Worm (Caenorhabditis elegans) whole organism, late embryonic: Measurements from ENCODE around the gene C54H2.4.

Experiments used
- C08G9.2 ChIP-seq: sonication (generic microtip); optimal IDR thresholded peaks from 2 replicates; lab custom pipeline; 2016; ENCODE audit warnings: mild to moderate bottlenecking, missing genetic modification characterization, moderate library complexity, missing compliant biosample characterization
- C38D4.7 ChIP-seq: fragments of 200-800 bp; sonication (Bioruptor generic); optimal IDR thresholded peaks from 2 replicates; lab custom pipeline; 2018; ENCODE audit warnings: mild to moderate bottlenecking, missing genetic modification characterization, moderate library complexity, missing compliant biosample characterization
- F13H6.1 ChIP-seq: sonication (generic microtip); optimal IDR thresholded peaks from 2 replicates; lab custom pipeline; 2016; ENCODE audit warnings: missing genetic modification characterization, missing compliant biosample characterization
- K02D7.2 ChIP-seq: sonication (generic microtip); optimal IDR thresholded peaks from 2 replicates; lab custom pipeline; 2017; ENCODE audit warnings: mild to moderate bottlenecking, missing genetic modification characterization, missing compliant biosample characterization
- T23F11.4 ChIP-seq: fragments of 200-800 bp; sonication (Bioruptor generic); optimal IDR thresholded peaks from 2 replicates; lab custom pipeline; 2018; ENCODE audit warnings: mild to moderate bottlenecking, missing genetic modification characterization, missing compliant biosample characterization
- ahr-1 ChIP-seq: sonication (generic microtip); optimal IDR thresholded peaks from 2 replicates; lab custom pipeline; 2016; ENCODE audit warnings: missing genetic modification characterization, missing compliant biosample characterization
- ama-1 ChIP-seq: fragments of 150-350 bp; optimal IDR thresholded peaks from 2 replicates; lab custom pipeline; 2014
- ceh-2 ChIP-seq: sonication (generic microtip); optimal IDR thresholded peaks from 2 replicates; lab custom pipeline; 2016; ENCODE audit warnings: missing genotype, missing genetic modification characterization, missing compliant biosample characterization
- ceh-22 ChIP-seq: sonication (generic microtip); optimal IDR thresholded peaks from 2 replicates; lab custom pipeline; 2017; ENCODE audit warnings: missing biosample characterization, missing genetic modification characterization
- ceh-31 ChIP-seq: sonication (generic microtip); optimal IDR thresholded peaks from 2 replicates; lab custom pipeline; 2016; ENCODE audit warnings: missing genetic modification characterization, missing compliant biosample characterization
- ceh-34 ChIP-seq: sonication (generic microtip); optimal IDR thresholded peaks from 2 replicates; lab custom pipeline; 2016; ENCODE audit warnings: mild to moderate bottlenecking, missing genetic modification characterization, missing compliant biosample characterization
- ceh-45 ChIP-seq: fragments of 200-800 bp; sonication (Bioruptor generic); IDR thresholded peaks from 2 replicates; pipeline ENCODE4 v1.3.6; 2022; ENCODE audit warnings: missing genetic modification reagents, missing genetic modification characterization, missing compliant biosample characterization
- ceh-6 ChIP-seq: fragments of 200-800 bp; sonication (Bioruptor generic); optimal IDR thresholded peaks from 2 replicates; lab custom pipeline; 2018; ENCODE audit warnings: mild to moderate bottlenecking, missing genetic modification characterization, missing compliant biosample characterization
- che-1 ChIP-seq: sonication (generic microtip); optimal IDR thresholded peaks from 2 replicates; lab custom pipeline; 2016; ENCODE audit warnings: mild to moderate bottlenecking, missing genetic modification characterization, missing compliant biosample characterization
- dve-1 ChIP-seq: sonication (generic microtip); optimal IDR thresholded peaks from 2 replicates; lab custom pipeline; 2017; ENCODE audit warnings: antibody characterized with exemption, mild to moderate bottlenecking, missing genetic modification characterization, missing compliant biosample characterization
- elt-2 ChIP-seq: sonication (generic microtip); optimal IDR thresholded peaks from 2 replicates; lab custom pipeline; 2016; ENCODE audit warnings: missing genetic modification reagents, missing genetic modification characterization, missing compliant biosample characterization
- ets-4 ChIP-seq: sonication (generic microtip); optimal IDR thresholded peaks from 2 replicates; lab custom pipeline; 2016; ENCODE audit warnings: missing genetic modification characterization, missing compliant biosample characterization
- eyg-1 ChIP-seq: sonication (generic microtip); optimal IDR thresholded peaks from 2 replicates; lab custom pipeline; 2016; ENCODE audit warnings: missing genotype, missing genetic modification characterization, missing compliant biosample characterization
- fax-1 ChIP-seq: sonication (generic microtip); optimal IDR thresholded peaks from 2 replicates; lab custom pipeline; 2016; ENCODE audit warnings: missing genotype, missing genetic modification characterization, missing compliant biosample characterization
- fkh-10 ChIP-seq: fragments of 150-350 bp; optimal IDR thresholded peaks from 2 replicates; lab custom pipeline; 2014; ENCODE audit warnings: missing biosample characterization, missing genetic modification reagents, missing genetic modification characterization
- fkh-6 ChIP-seq: sonication (generic microtip); optimal IDR thresholded peaks from 2 replicates; lab custom pipeline; 2016; ENCODE audit warnings: missing genetic modification characterization, missing compliant biosample characterization
- hlh-13 ChIP-seq: fragments of 200-800 bp; sonication (Bioruptor generic); optimal IDR thresholded peaks from 2 replicates; lab custom pipeline; 2018; ENCODE audit warnings: mild to moderate bottlenecking, missing genetic modification characterization, missing compliant biosample characterization
- hlh-6 ChIP-seq: sonication (generic microtip); optimal IDR thresholded peaks from 2 replicates; lab custom pipeline; 2016; ENCODE audit warnings: missing genotype, missing genetic modification characterization, missing compliant biosample characterization
- lim-6 ChIP-seq: sonication (generic microtip); optimal IDR thresholded peaks from 2 replicates; lab custom pipeline; 2016; ENCODE audit warnings: missing genetic modification characterization, missing compliant biosample characterization
- madf-2 ChIP-seq: sonication (generic microtip); optimal IDR thresholded peaks from 2 replicates; lab custom pipeline; 2017; ENCODE audit warnings: missing genetic modification characterization, missing compliant biosample characterization
- mec-3 ChIP-seq: sonication (generic microtip); optimal IDR thresholded peaks from 2 replicates; lab custom pipeline; 2016; ENCODE audit warnings: borderline replicate concordance, missing genetic modification characterization, missing compliant biosample characterization
- nfya-1 ChIP-seq: sonication (generic microtip); optimal IDR thresholded peaks from 2 replicates; lab custom pipeline; 2017; ENCODE audit warnings: missing genetic modification characterization, mild to moderate bottlenecking, missing compliant biosample characterization, antibody characterized with exemption, moderate library complexity
- nhr-11 ChIP-seq: fragments of 150-350 bp; optimal IDR thresholded peaks from 2 replicates; lab custom pipeline; 2014; ENCODE audit warnings: missing biosample characterization, missing genetic modification characterization
- nhr-232 ChIP-seq: sonication (generic microtip); optimal IDR thresholded peaks from 2 replicates; lab custom pipeline; 2016; ENCODE audit warnings: missing genetic modification characterization, missing compliant biosample characterization
- odd-2 ChIP-seq: sonication (generic microtip); optimal IDR thresholded peaks from 2 replicates; lab custom pipeline; 2017; ENCODE audit warnings: antibody characterized with exemption, mild to moderate bottlenecking, missing genetic modification characterization, missing compliant biosample characterization
- pag-3 ChIP-seq: sonication (generic microtip); optimal IDR thresholded peaks from 2 replicates; lab custom pipeline; 2016; ENCODE audit warnings: missing compliant biosample characterization, missing genetic modification characterization, borderline replicate concordance
- pax-1 ChIP-seq: fragments of 150-350 bp; optimal IDR thresholded peaks from 2 replicates; lab custom pipeline; 2014; ENCODE audit warnings: missing biosample characterization, missing genetic modification characterization
- pha-4 ChIP-seq: fragments of 150-350 bp; optimal IDR thresholded peaks from 2 replicates; lab custom pipeline; 2018; ENCODE audit warnings: missing biosample characterization, missing genetic modification reagents, missing genetic modification characterization
- pqm-1 ChIP-seq: sonication (generic microtip); optimal IDR thresholded peaks from 2 replicates; lab custom pipeline; 2016; ENCODE audit warnings: missing genetic modification characterization, missing compliant biosample characterization
- rnt-1 ChIP-seq: sonication (generic microtip); optimal IDR thresholded peaks from 2 replicates; lab custom pipeline; 2016; ENCODE audit warnings: missing genetic modification characterization, missing compliant biosample characterization
- sox-2 ChIP-seq: fragments of 200-800 bp; sonication (Bioruptor generic); IDR thresholded peaks from 2 replicates; pipeline ENCODE4 v1.3.6; 2022; ENCODE audit warnings: missing genetic modification reagents, missing genetic modification characterization, missing compliant biosample characterization
- tbx-7 ChIP-seq: sonication (generic microtip); optimal IDR thresholded peaks from 2 replicates; lab custom pipeline; 2016; ENCODE audit warnings: missing genotype, missing genetic modification characterization, missing compliant biosample characterization
- unc-42 ChIP-seq: sonication (generic microtip); optimal IDR thresholded peaks from 2 replicates; lab custom pipeline; 2016; ENCODE audit warnings: missing genotype, missing genetic modification characterization, missing compliant biosample characterization
- unc-55 ChIP-seq: sonication (generic microtip); optimal IDR thresholded peaks from 2 replicates; lab custom pipeline; 2017; ENCODE audit warnings: missing biosample characterization, missing genetic modification reagents, missing genetic modification characterization
- ztf-16 ChIP-seq: sonication (generic microtip); optimal IDR thresholded peaks from 2 replicates; lab custom pipeline; 2017; ENCODE audit warnings: missing genetic modification characterization, missing compliant biosample characterization

Gene C54H2.4

ce11 chrX:5801156-5801592 is 30.6 kb upstream of the C54H2.4 start (continued):
- TF ChIP-seq fax-1 (tag; lab: Kevin White, UChicago) (peak; percentile 86), sox-2 (peak; percentile 75), tbx-7 (no peak), ets-4 (peak; percentile 69), mec-3 (peak; percentile 28), pha-4 (tag; lab: Kevin White, UChicago) (no peak), ceh-22 (no peak), che-1 (tag; lab: Kevin White, UChicago) (peak; percentile 82), ceh-6 (GFP tag; lab: Kevin White, UChicago) (peak; percentile 86), pqm-1 (tag; lab: Kevin White, UChicago) (peak; percentile 91), pag-3 (tag; lab: Kevin White, UChicago) (peak; percentile 41), ceh-45 (GFP tag; lab: Robert Waterston, UW) (peak; percentile 83), ahr-1 (tag; lab: Kevin White, UChicago) (peak; percentile 74), K02D7.2 (tag; lab: Kevin White, UChicago) (peak; percentile 79), hlh-13 (GFP tag; lab: Kevin White, UChicago) (peak; percentile 89), T23F11.4 (GFP tag; lab: Kevin White, UChicago) (peak; percentile 81), fkh-10 (GFP tag; lab: Kevin White, UChicago) (peak; percentile 57), fkh-6 (tag; lab: Kevin White, UChicago) (peak; percentile 84), pax-1 (tag; lab: Kevin White, UChicago) (no peak), ceh-2 (tag; lab: Kevin White, UChicago) (peak; percentile 65), elt-2 (tag; lab: Kevin White, UChicago) (peak; percentile 89), odd-2 (tag; lab: Kevin White, UChicago) (peak; percentile 23), madf-2 (tag; lab: Kevin White, UChicago) (peak; percentile 90), rnt-1 (peak; percentile 78)
- TF ChIP-seq, all 69 proteins: peak for 61

ce11 chrX:5799229-5799628 is 28.7 kb upstream of the C54H2.4 start:
- TF ChIP-seq nfya-1 (tag; lab: Kevin White, UChicago) = no peak
- peak; percentile 99 for TF ChIP-seq unc-42
- TF ChIP-seq ceh-31 = peak; percentile 49

- TF ChIP-seq che-1 (tag; lab: Kevin White, UChicago) (no peak), ztf-16 (tag; lab: Kevin White, UChicago) (no peak), lim-6 (tag; lab: Kevin White, UChicago) (no peak), C38D4.7 (no peak), nhr-11 (tag; lab: Kevin White, UChicago) (no peak), ceh-31 (no peak), unc-55 (no peak), hlh-6 (tag; lab: Kevin White, UChicago) (no peak), C08G9.2 (tag; lab: Kevin White, UChicago) (no peak), ceh-6 (GFP tag; lab: Kevin White, UChicago) (no peak), ceh-34 (tag; lab: Kevin White, UChicago) (no peak), hlh-13 (GFP tag; lab: Kevin White, UChicago) (no peak), eyg-1 (tag; lab: Kevin White, UChicago) (no peak), nhr-232 (tag; lab: Kevin White, UChicago) (no peak)
These were observed 28.1 kb upstream of the C54H2.4 start, which contains the start of gene F46G11.4 for ce11 chrX:5798690-5799089. TSS of gene F46G11.4 (minus strand) at chrX:5798790.

ce11 chrX:5794432-5794831 is 23.9 kb upstream of the C54H2.4 start:
- no peak for TF ChIP-seq unc-42
- no peak for TF ChIP-seq sox-2
- no peak for TF ChIP-seq ceh-31
- TF ChIP-seq elt-2 (tag; lab: Kevin White, UChicago) = no peak
- TF ChIP-seq madf-2 (tag; lab: Kevin White, UChicago) = no peak
- TF ChIP-seq F13H6.1 (tag; lab: Kevin White, UChicago) = no peak
- no peak for TF ChIP-seq ahr-1 (tag; lab: Kevin White, UChicago)
- no peak for TF ChIP-seq ceh-45 (GFP tag; lab: Robert Waterston, UW)
- no peak for TF ChIP-seq hlh-6 (tag; lab: Kevin White, UChicago)
- TF ChIP-seq ceh-22 = no peak
- TF ChIP-seq unc-55 = no peak
- TF ChIP-seq ama-1 (lab: Kevin White, UChicago) = no peak
- TF ChIP-seq pqm-1 (tag; lab: Kevin White, UChicago) = no peak
- no peak for TF ChIP-seq odd-2 (tag; lab: Kevin White, UChicago)
- TF ChIP-seq dve-1 (tag; lab: Kevin White, UChicago) = no peak
- no peak for TF ChIP-seq hlh-13 (GFP tag; lab: Kevin White, UChicago)
